Worm (Caenorhabditis elegans) whole organism, mixed stage, embryonic: ENCODE results near the gene F45C12.17.

Experiments
- elt-1 ChIP-seq: sonication (generic microtip); optimal IDR thresholded peaks from 2 replicates; lab custom pipeline; 2017; ENCODE audit warnings: missing genetic modification characterization, mild to moderate bottlenecking, missing compliant biosample characterization, antibody characterized with exemption, moderate library complexity, borderline replicate concordance; ENCODE audit not compliant: insufficient read depth
- lsy-2 ChIP-seq: fragments of 150-350 bp; optimal IDR thresholded peaks from 2 replicates; lab custom pipeline; 2014; ENCODE audit warnings: missing biosample characterization, missing genetic modification characterization
- mab-5 ChIP-seq: fragments of 150-350 bp; optimal IDR thresholded peaks from 2 replicates; lab custom pipeline; 2014; ENCODE audit warnings: missing biosample characterization, missing genetic modification characterization
- nhr-12 ChIP-seq: fragments of 150-350 bp; optimal IDR thresholded peaks from 2 replicates; lab custom pipeline; 2014; ENCODE audit warnings: missing biosample characterization, missing genetic modification characterization
- nhr-28 ChIP-seq: fragments of 150-350 bp; optimal IDR thresholded peaks from 2 replicates; lab custom pipeline; 2014; ENCODE audit warnings: missing biosample characterization, missing genetic modification characterization
- pha-4 ChIP-seq: fragments of 150-350 bp; optimal IDR thresholded peaks from 2 replicates; lab custom pipeline; 2018; ENCODE audit warnings: missing biosample characterization, missing genetic modification reagents, missing genetic modification characterization
- unc-120 ChIP-seq: sonication (generic microtip); optimal IDR thresholded peaks from 2 replicates; lab custom pipeline; 2017; ENCODE audit warnings: missing genetic modification characterization, missing compliant biosample characterization; ENCODE audit not compliant: poor library complexity, severe bottlenecking
- unc-39 ChIP-seq: fragments of 150-350 bp; optimal IDR thresholded peaks from 2 replicates; lab custom pipeline; 2014; ENCODE audit warnings: missing biosample characterization, missing genetic modification characterization
- ztf-11 ChIP-seq: fragments of 150-350 bp; optimal IDR thresholded peaks from 2 replicates; lab custom pipeline; 2014; ENCODE audit warnings: missing biosample characterization, missing genetic modification characterization

ce11 chrII:1757033-1757432 is 31.1 kb downstream of the F45C12.17 start, which contains the start of gene F36H5.10:
- TF ChIP-seq unc-39 = no peak
- no peak for TF ChIP-seq pha-4 (tag; lab: Kevin White, UChicago)
- no peak for TF ChIP-seq nhr-28 (tag; lab: Kevin White, UChicago)
- TF ChIP-seq mab-5 (tag; lab: Kevin White, UChicago) = no peak
- no peak for TF ChIP-seq ztf-11 (tag; lab: Kevin White, UChicago)
- no peak for TF ChIP-seq nhr-12 (tag; lab: Kevin White, UChicago)
- TF ChIP-seq unc-120 (tag; lab: Kevin White, UChicago) = no peak
- no peak for TF ChIP-seq elt-1 (tag; lab: Kevin White, UChicago)
- TF ChIP-seq lsy-2 = no peak
